Worm (Caenorhabditis elegans) whole organism, young adult: Measurements from ENCODE around the gene vab-23.

Experiments
- C17E4.6 ChIP-seq: fragments of 200-800 bp; sonication (Bioruptor generic); IDR thresholded peaks from 2 replicates; pipeline ENCODE4 v1.3.6; 2022; ENCODE audit warnings: missing genetic modification reagents, missing genetic modification characterization, missing compliant biosample characterization
- D2030.7 ChIP-seq: fragments of 200-800 bp; sonication (Bioruptor generic); IDR thresholded peaks from 2 replicates; pipeline ENCODE4 v1.3.6; 2022; ENCODE audit warnings: missing genetic modification reagents, missing genetic modification characterization, missing compliant biosample characterization
- F10E7.11 ChIP-seq: sonication (generic microtip); optimal IDR thresholded peaks from 2 replicates; lab custom pipeline; 2017; ENCODE audit warnings: mild to moderate bottlenecking, missing genetic modification characterization, moderate library complexity, missing compliant biosample characterization
- F22D6.2 ChIP-seq: sonication (generic microtip); optimal IDR thresholded peaks from 2 replicates; lab custom pipeline; 2016; ENCODE audit warnings: mild to moderate bottlenecking, missing genetic modification characterization, missing compliant biosample characterization
- F23B12.7 ChIP-seq: sonication (generic microtip); optimal IDR thresholded peaks from 2 replicates; lab custom pipeline; 2017; ENCODE audit warnings: missing genetic modification characterization, mild to moderate bottlenecking, missing compliant biosample characterization, antibody characterized with exemption, moderate library complexity; ENCODE audit not compliant: insufficient read depth
- F49E8.2 ChIP-seq: sonication (generic microtip); optimal IDR thresholded peaks from 3 replicates; lab custom pipeline; 2017; ENCODE audit warnings: missing genetic modification characterization, mild to moderate bottlenecking, missing compliant biosample characterization, antibody characterized with exemption, moderate library complexity; ENCODE audit not compliant: insufficient read depth
- F57C9.4 ChIP-seq: sonication (generic microtip); optimal IDR thresholded peaks from 2 replicates; lab custom pipeline; 2017; ENCODE audit warnings: mild to moderate bottlenecking, missing genetic modification characterization, missing compliant biosample characterization
- T07F8.4 ChIP-seq: sonication (generic microtip); optimal IDR thresholded peaks from 2 replicates; lab custom pipeline; 2016; ENCODE audit warnings: mild to moderate bottlenecking, missing genetic modification characterization, moderate library complexity, missing compliant biosample characterization
- T26A5.8 ChIP-seq: sonication (generic microtip); optimal IDR thresholded peaks from 2 replicates; lab custom pipeline; 2016; ENCODE audit warnings: missing genetic modification characterization, missing compliant biosample characterization
- Y53F4B.3 ChIP-seq: fragments of 200-800 bp; sonication (Bioruptor generic); IDR thresholded peaks from 2 replicates; pipeline ENCODE4 v1.3.6; 2022; ENCODE audit warnings: missing genetic modification reagents, missing genetic modification characterization, missing compliant biosample characterization
- Y67H2A.10 ChIP-seq: fragments of 200-800 bp; sonication (Bioruptor generic); conservative IDR thresholded peaks from 2 replicates; pipeline ENCODE4 v1.3.6; 2022; ENCODE audit warnings: missing genetic modification reagents, missing genetic modification characterization, missing compliant biosample characterization
- Y95B8A.8 ChIP-seq: fragments of 200-800 bp; sonication (Bioruptor generic); IDR thresholded peaks from 2 replicates; pipeline ENCODE4 v1.3.6; 2022; ENCODE audit warnings: missing genetic modification reagents, missing genetic modification characterization, missing compliant biosample characterization
- aptf-2 ChIP-seq: fragments of 200-800 bp; sonication (Bioruptor generic); conservative IDR thresholded peaks from 2 replicates; pipeline ENCODE4 v1.3.6; 2022; ENCODE audit warnings: missing genetic modification reagents, missing genetic modification characterization, missing compliant biosample characterization
- athp-1 ChIP-seq: sonication (generic microtip); optimal IDR thresholded peaks from 2 replicates; lab custom pipeline; 2017; ENCODE audit warnings: mild to moderate bottlenecking, missing genetic modification characterization, missing compliant biosample characterization
- bed-1 ChIP-seq: fragments of 200-800 bp; sonication (Bioruptor generic); IDR thresholded peaks from 2 replicates; pipeline ENCODE4 v1.3.6; 2022; ENCODE audit warnings: missing genetic modification reagents, missing genetic modification characterization, missing compliant biosample characterization
- bed-2 ChIP-seq: fragments of 200-800 bp; sonication (Bioruptor generic); IDR thresholded peaks from 2 replicates; pipeline ENCODE4 v1.3.6; 2022; ENCODE audit warnings: missing genetic modification reagents, missing genetic modification characterization, missing compliant biosample characterization
- cebp-1 ChIP-seq, 2 experiments: fragments of 200-800 bp in 1 of 2; sonication (Bioruptor generic) in 1 of 2; sonication (generic microtip) in 1 of 2; IDR thresholded peaks in 1 of 2; optimal IDR thresholded peaks in 1 of 2; 2 replicates each; pipeline versions ENCODE4 v1.3.6 to Lab custom; 2017 to 2022; ENCODE audit warnings: missing compliant biosample characterization in 2 of 2, missing genetic modification characterization in 2 of 2, mild to moderate bottlenecking in 1 of 2, missing genetic modification reagents in 1 of 2, moderate library complexity in 1 of 2
- cebp-2 ChIP-seq: fragments of 200-800 bp; sonication (Bioruptor generic); IDR thresholded peaks from 2 replicates; pipeline ENCODE4 v1.3.6; 2022; ENCODE audit warnings: missing genetic modification characterization, missing compliant biosample characterization
- ceh-40 ChIP-seq: fragments of 200-800 bp; sonication (Bioruptor generic); IDR thresholded peaks from 2 replicates; pipeline ENCODE4 v1.3.6; 2022; ENCODE audit warnings: missing genetic modification characterization, missing compliant biosample characterization
- ceh-79 ChIP-seq: sonication (generic microtip); optimal IDR thresholded peaks from 2 replicates; lab custom pipeline; 2017; ENCODE audit warnings: mild to moderate bottlenecking, missing genetic modification characterization, missing compliant biosample characterization
- chd-7 ChIP-seq: sonication (generic microtip); optimal IDR thresholded peaks from 2 replicates; lab custom pipeline; 2016; ENCODE audit warnings: mild to moderate bottlenecking, missing genetic modification characterization, moderate library complexity, missing compliant biosample characterization
- egl-18 ChIP-seq: fragments of 200-800 bp; sonication (Bioruptor generic); IDR thresholded peaks from 2 replicates; pipeline ENCODE4 v1.3.6; 2022; ENCODE audit warnings: missing genetic modification reagents, missing genetic modification characterization, missing compliant biosample characterization
- gei-17 ChIP-seq: fragments of 200-800 bp; sonication (Bioruptor generic); optimal IDR thresholded peaks from 2 replicates; lab custom pipeline; 2018; ENCODE audit warnings: mild to moderate bottlenecking, missing genetic modification characterization, missing compliant biosample characterization
- hmg-20 ChIP-seq: fragments of 200-800 bp; sonication (Bioruptor generic); IDR thresholded peaks from 2 replicates; pipeline ENCODE4 v1.3.6; 2022; ENCODE audit warnings: missing genetic modification reagents, missing genetic modification characterization, missing compliant biosample characterization
- hsf-1 ChIP-seq: fragments of 200-800 bp; sonication (Bioruptor generic); IDR thresholded peaks from 2 replicates; pipeline ENCODE4 v1.3.6; 2022; ENCODE audit warnings: missing genetic modification reagents, missing genetic modification characterization, missing compliant biosample characterization
- lin-26 ChIP-seq: fragments of 200-800 bp; sonication (Bioruptor generic); IDR thresholded peaks from 2 replicates; pipeline ENCODE4 v1.3.6; 2022; ENCODE audit warnings: missing genetic modification reagents, missing genetic modification characterization, missing compliant biosample characterization
- lin-35 ChIP-seq, 3 experiments: fragments of 150-350 bp in 2 of 3; sonication (generic microtip) in 1 of 3; optimal IDR thresholded peaks; 2 replicates each; lab custom pipeline; 2014 to 2018; ENCODE audit warnings: missing biosample characterization in 3 of 3, missing genetic modification characterization in 3 of 3, missing genetic modification reagents in 3 of 3
- madf-10 ChIP-seq: sonication (generic microtip); optimal IDR thresholded peaks from 2 replicates; lab custom pipeline; 2016; ENCODE audit warnings: mild to moderate bottlenecking, missing genetic modification characterization, missing compliant biosample characterization
- mcd-1 ChIP-seq: fragments of 200-800 bp; sonication (Bioruptor generic); IDR thresholded peaks from 2 replicates; pipeline ENCODE4 v1.3.6; 2022; ENCODE audit warnings: missing genetic modification reagents, missing genetic modification characterization, missing compliant biosample characterization
- nfya-2 ChIP-seq: fragments of 200-800 bp; sonication (Bioruptor generic); IDR thresholded peaks from 2 replicates; pipeline ENCODE4 v1.3.6; 2022; ENCODE audit warnings: missing genetic modification reagents, missing genetic modification characterization, missing compliant biosample characterization
- pbrm-1 ChIP-seq: fragments of 200-800 bp; sonication (Bioruptor generic); IDR thresholded peaks from 2 replicates; pipeline ENCODE4 v1.3.6; 2022; ENCODE audit warnings: missing genetic modification reagents, missing genetic modification characterization, missing compliant biosample characterization
- rec-8 ChIP-seq, 2 experiments: sonication (generic microtip); optimal IDR thresholded peaks; 2 replicates each; lab custom pipeline; 2016; ENCODE audit warnings: mild to moderate bottlenecking in 2 of 2, missing genetic modification characterization in 2 of 2, missing genetic modification reagents in 2 of 2, missing genotype in 2 of 2, missing biosample characterization in 1 of 2, missing compliant biosample characterization in 1 of 2, moderate library complexity in 1 of 2
- rpc-1 ChIP-seq, 2 experiments: fragments of 150-350 bp in 1 of 2; sonication (generic microtip) in 1 of 2; optimal IDR thresholded peaks; 2 replicates each; lab custom pipeline; 2014 to 2018; ENCODE audit warnings: missing biosample characterization in 1 of 2, missing genetic modification characterization in 1 of 2, missing genetic modification reagents in 1 of 2, missing genotype in 1 of 2
- snpc-4 ChIP-seq, 5 experiments: fragments of 150-350 bp in 1 of 5; sonication (generic microtip) in 4 of 5; optimal IDR thresholded peaks; 2 replicates each; lab custom pipeline; 2014 to 2018; ENCODE audit warnings: missing genetic modification characterization in 5 of 5, missing biosample characterization in 3 of 5, antibody characterized with exemption in 2 of 5, mild to moderate bottlenecking in 2 of 5, missing compliant biosample characterization in 2 of 5, missing genotype in 2 of 5, moderate library complexity in 2 of 5, missing genetic modification reagents in 1 of 5
- tbx-9 ChIP-seq: sonication (generic microtip); optimal IDR thresholded peaks from 2 replicates; lab custom pipeline; 2016; ENCODE audit warnings: borderline replicate concordance, missing genetic modification characterization, inconsistent platforms, missing compliant biosample characterization
- unc-130 ChIP-seq: sonication (generic microtip); optimal IDR thresholded peaks from 2 replicates; lab custom pipeline; 2016; ENCODE audit warnings: missing genetic modification reagents, missing genetic modification characterization, missing compliant biosample characterization
- zfh-2 ChIP-seq: fragments of 200-800 bp; sonication (Bioruptor generic); conservative IDR thresholded peaks from 2 replicates; pipeline ENCODE4 v1.3.6; 2022; ENCODE audit warnings: missing genetic modification reagents, missing genetic modification characterization, missing compliant biosample characterization
- zim-3 ChIP-seq: sonication (generic microtip); optimal IDR thresholded peaks from 2 replicates; lab custom pipeline; 2017; ENCODE audit warnings: mild to moderate bottlenecking, missing genetic modification characterization, moderate library complexity, missing compliant biosample characterization
- ztf-28 ChIP-seq: fragments of 200-800 bp; sonication (Bioruptor generic); IDR thresholded peaks from 2 replicates; pipeline ENCODE4 v1.3.6; 2022; ENCODE audit warnings: missing genetic modification reagents, missing genetic modification characterization, missing compliant biosample characterization
- ztf-3 ChIP-seq: fragments of 200-800 bp; sonication (Bioruptor generic); optimal IDR thresholded peaks from 2 replicates; lab custom pipeline; 2018; ENCODE audit warnings: mild to moderate bottlenecking, missing genetic modification characterization, missing compliant biosample characterization

vab-23 gene

ce11 chrII:11888150-11888549, 12.9 kb downstream of the vab-23 start:
- TF ChIP-seq lin-35 (GFP tag; optimal IDR thresholded peaks at IDR 0.05; lab: Kevin White, UChicago) (no peak), bed-2 (GFP tag; lab: Robert Waterston, UW) (no peak), snpc-4 (GFP tag; optimal IDR thresholded peaks at IDR 0.05; lab: Kevin White, UChicago) (no peak), snpc-4 (tag; optimal IDR thresholded peaks at IDR 0.05; lab: Kevin White, UChicago) (no peak), tbx-9 (no peak), chd-7 (tag; lab: Kevin White, UChicago) (no peak), T07F8.4 (tag; lab: Kevin White, UChicago) (no peak), unc-130 (GFP tag; lab: Kevin White, UChicago) (no peak)

- TF ChIP-seq egl-18 (GFP tag; lab: Robert Waterston, UW), result no peak
- no peak for TF ChIP-seq hmg-20 (GFP tag; lab: Robert Waterston, UW)
- TF ChIP-seq rpc-1 (optimal IDR thresholded peaks at IDR 0.05; lab: Kevin White, UChicago), result no peak
- no peak for TF ChIP-seq rpc-1 (tag; optimal IDR thresholded peaks at IDR 0.05; lab: Kevin White, UChicago)
- no peak for TF ChIP-seq aptf-2
- no peak for TF ChIP-seq D2030.7 (GFP tag; lab: Robert Waterston, UW)
- TF ChIP-seq F10E7.11 (tag; lab: Kevin White, UChicago), result no peak
- TF ChIP-seq ceh-79 (tag; lab: Kevin White, UChicago), result no peak
- TF ChIP-seq madf-10 (tag; lab: Kevin White, UChicago), result no peak
- TF ChIP-seq ceh-40, result no peak
- TF ChIP-seq hsf-1 (GFP tag; lab: Robert Waterston, UW), result no peak
- TF ChIP-seq gei-17 (GFP tag; lab: Kevin White, UChicago), result no peak
- TF ChIP-seq F22D6.2, result no peak
- no peak for TF ChIP-seq cebp-2 (GFP tag; lab: Robert Waterston, UW)
- no peak for TF ChIP-seq F49E8.2
These were observed 13.3 kb downstream of the vab-23 start for ce11 chrII:11887724-11888123.

- TF ChIP-seq zfh-2, result no peak
- no peak for TF ChIP-seq zim-3
- no peak for TF ChIP-seq C17E4.6
- TF ChIP-seq Y53F4B.3, result no peak
- no peak for TF ChIP-seq F23B12.7
- no peak for TF ChIP-seq unc-130 (GFP tag; lab: Kevin White, UChicago)
- TF ChIP-seq cebp-2 (GFP tag; lab: Robert Waterston, UW), result no peak
- TF ChIP-seq F49E8.2, result no peak
- no peak for TF ChIP-seq ztf-28 (GFP tag; lab: Robert Waterston, UW)
- TF ChIP-seq bed-1, result no peak
- TF ChIP-seq F57C9.4 (tag; lab: Kevin White, UChicago), result no peak
- no peak for TF ChIP-seq ztf-3 (GFP tag; lab: Kevin White, UChicago)
- TF ChIP-seq Y67H2A.10 (GFP tag; lab: Robert Waterston, UW), result no peak
- TF ChIP-seq hmg-20 (GFP tag; lab: Robert Waterston, UW), result no peak
- TF ChIP-seq athp-1 (tag; lab: Kevin White, UChicago), result no peak
- TF ChIP-seq, all 124 proteins: peak for 0
These were observed 17.4 kb downstream of the vab-23 start, which contains the start of gene ZK930.6 for ce11 chrII:11883648-11884047. ZK930.6 (plus strand) TSS chrII:11883948.

ce11 chrII:11880456-11881353, 20.3 kb downstream of the vab-23 start:
- 0 out of 2 replicates have a peak, but pooled peaks have one; percentile 18 for TF ChIP-seq egl-18 (GFP tag; lab: Robert Waterston, UW)
- peak; percentile 75 for TF ChIP-seq T26A5.8 (tag; lab: Kevin White, UChicago)
- peak; percentile 21; the same call in 1 of the 2 replicates for TF ChIP-seq mcd-1 (GFP tag; lab: Robert Waterston, UW)
- no peak for TF ChIP-seq T07F8.4 (tag; lab: Kevin White, UChicago)
- TF ChIP-seq rec-8 (tag; optimal IDR thresholded peaks at IDR 0.05; lab: Kevin White, UChicago), result peak in 1 of 2 experiments; percentile 53
- TF ChIP-seq nfya-2 (GFP tag; lab: Robert Waterston, UW), result peak; percentile 91
- TF ChIP-seq lin-26, result peak; percentile 80
- peak; percentile 93 for TF ChIP-seq Y95B8A.8 (GFP tag; lab: Robert Waterston, UW)
- peak; percentile 55; the same call in 1 of the 2 replicates for TF ChIP-seq pbrm-1 (GFP tag; lab: Robert Waterston, UW)
- TF ChIP-seq hmg-20 (GFP tag; lab: Robert Waterston, UW), result peak; percentile 18; the same call in 1 of the 2 replicates
- TF ChIP-seq cebp-1 (GFP tag; IDR thresholded peaks at IDR 0.05; lab: Robert Waterston, UW), result no peak
- TF ChIP-seq cebp-1 (tag; optimal IDR thresholded peaks at IDR 0.05; lab: Kevin White, UChicago), result peak; percentile 64
- peak; percentile 80 for TF ChIP-seq F10E7.11 (tag; lab: Kevin White, UChicago)
